Worm (Caenorhabditis elegans): Measurements from ENCODE around the gene K02F6.3.

The K02F6.3 gene

DNA sequence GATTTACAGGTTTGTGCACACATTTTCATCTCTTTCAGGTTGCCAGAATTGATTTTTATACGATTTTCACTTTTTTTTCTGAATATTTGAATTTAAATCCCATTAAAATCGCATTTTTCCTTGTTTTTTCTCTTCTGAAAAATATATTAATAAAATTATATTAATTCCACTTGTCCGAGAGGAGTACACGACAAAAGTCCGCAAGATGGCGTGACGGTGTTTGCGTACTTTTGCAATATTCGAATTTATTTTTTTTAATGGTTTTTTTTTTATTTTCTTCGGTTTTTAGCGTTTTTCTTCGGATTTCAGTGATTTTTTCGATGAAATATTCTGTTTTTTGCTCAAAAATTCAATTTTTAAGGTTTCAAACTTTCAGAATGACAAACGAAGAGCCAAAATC is 18.9 kb downstream of the K02F6.3 start, which contains the start of gene usp-39 (continued):
- TF ChIP-seq egl-44 (GFP tag; IDR thresholded peaks at IDR 0.05) = no peak
- no peak for TF ChIP-seq die-1 (tag; optimal IDR thresholded peaks at IDR 0.05)
- no peak for TF ChIP-seq F57A8.1 (GFP tag; optimal IDR thresholded peaks at IDR 0.05)
- TF ChIP-seq F23B12.7 (tag; optimal IDR thresholded peaks at IDR 0.05; ENCODE audit: insufficient read depth) = peak; percentile 88
- no peak for TF ChIP-seq ztf-25 (GFP tag; IDR thresholded peaks at IDR 0.05)
- no peak for TF ChIP-seq ceh-40 (GFP tag; IDR thresholded peaks at IDR 0.05)
- TF ChIP-seq fkh-3 (tag; optimal IDR thresholded peaks at IDR 0.05) = no peak
- 0 out of 2 replicates have a peak, but pooled peaks have one; percentile 29 for TF ChIP-seq ztf-28 (GFP tag; IDR thresholded peaks at IDR 0.05)
- no peak for TF ChIP-seq lin-26 (GFP tag; IDR thresholded peaks at IDR 0.05)
- TF ChIP-seq Y79H2A.3 (GFP tag; conservative IDR thresholded peaks at IDR 0.05) = no peak
- TF ChIP-seq nhr-179 (tag; optimal IDR thresholded peaks at IDR 0.05) = no peak
- peak; percentile 60 for TF ChIP-seq snpc-4 (GFP tag; optimal IDR thresholded peaks at IDR 0.05)
- TF ChIP-seq snpc-4 (tag; optimal IDR thresholded peaks at IDR 0.05) = peak in 1 of 4 experiments; percentile 54
- no peak for TF ChIP-seq F57C9.4 (tag; optimal IDR thresholded peaks at IDR 0.05)
- no peak for TF ChIP-seq sdz-38 (tag; optimal IDR thresholded peaks at IDR 0.05)
- TF ChIP-seq Y95B8A.8 (GFP tag; IDR thresholded peaks at IDR 0.05) = no peak
- TF ChIP-seq rcor-1 (GFP tag; IDR thresholded peaks at IDR 0.05) = peak; percentile 69
- TF ChIP-seq sptf-2 (GFP tag; optimal IDR thresholded peaks at IDR 0.05) = no peak
- no peak for TF ChIP-seq ZK185.1 (tag; optimal IDR thresholded peaks at IDR 0.05; ENCODE audit: poor library complexity, severe bottlenecking)
- TF ChIP-seq nhr-27 (tag; optimal IDR thresholded peaks at IDR 0.05) = no peak
- peak; percentile 46; the same call in 1 of the 2 replicates for TF ChIP-seq lir-1 (GFP tag; conservative IDR thresholded peaks at IDR 0.05)
- peak in 1 of 3 experiments; percentile 89 for TF ChIP-seq lin-35 (GFP tag; optimal IDR thresholded peaks at IDR 0.05)
- no peak for TF ChIP-seq hlh-26 (GFP tag; conservative IDR thresholded peaks at IDR 0.05)
- TF ChIP-seq nhr-120 (GFP tag; IDR thresholded peaks at IDR 0.05) = no peak
- TF ChIP-seq B0035.1 (tag; optimal IDR thresholded peaks at IDR 0.05) = no peak
- no peak for TF ChIP-seq ztf-18 (tag; optimal IDR thresholded peaks at IDR 0.05)
- TF ChIP-seq let-607 (tag; optimal IDR thresholded peaks at IDR 0.05) = no peak
- no peak for TF ChIP-seq ccch-3 (GFP tag; optimal IDR thresholded peaks at IDR 0.05)
- TF ChIP-seq hlh-12 (tag; optimal IDR thresholded peaks at IDR 0.05) = no peak
- peak; percentile 79 for TF ChIP-seq pha-4 (tag; optimal IDR thresholded peaks at IDR 0.05)
- 0 out of 2 replicates have a peak, but pooled peaks have one; percentile 57 for TF ChIP-seq B0336.3 (GFP tag; IDR thresholded peaks at IDR 0.05)
- TF ChIP-seq ceh-91 (GFP tag; IDR thresholded peaks at IDR 0.05) = no peak
- no peak for TF ChIP-seq rpc-1 (optimal IDR thresholded peaks at IDR 0.05)
- no peak for TF ChIP-seq rpc-1 (tag; optimal IDR thresholded peaks at IDR 0.05)
- TF ChIP-seq aptf-2 (GFP tag; conservative IDR thresholded peaks at IDR 0.05) = no peak
- no peak for TF ChIP-seq zfh-2 (GFP tag; conservative IDR thresholded peaks at IDR 0.05)
- no peak for TF ChIP-seq hrde-1 (tag; optimal IDR thresholded peaks at IDR 0.05; ENCODE audit: borderline replicate concordance)
- TF ChIP-seq unc-130 (GFP tag; optimal IDR thresholded peaks at IDR 0.05) = no peak
- no peak for TF ChIP-seq B0019.2 (GFP tag; conservative IDR thresholded peaks at IDR 0.05)
- no peak for TF ChIP-seq F52B5.7 (tag; optimal IDR thresholded peaks at IDR 0.05)
- TF ChIP-seq ztf-3 (GFP tag; optimal IDR thresholded peaks at IDR 0.05) = no peak
- no peak for TF ChIP-seq somi-1 (GFP tag; optimal IDR thresholded peaks at IDR 0.05)
- TF ChIP-seq attf-3 (GFP tag; conservative IDR thresholded peaks at IDR 0.05) = no peak
- TF ChIP-seq C06A6.2 (GFP tag; conservative IDR thresholded peaks at IDR 0.05) = no peak
- TF ChIP-seq ceh-27 (GFP tag; optimal IDR thresholded peaks at IDR 0.05) = no peak
- no peak for TF ChIP-seq nhr-90 (tag; optimal IDR thresholded peaks at IDR 0.05)
- TF ChIP-seq gei-17 (GFP tag; optimal IDR thresholded peaks at IDR 0.05) = peak; percentile 39
- TF ChIP-seq Y53G8AR.9 (GFP tag; conservative IDR thresholded peaks at IDR 0.05) = no peak
- no peak for TF ChIP-seq sea-2 (GFP tag; IDR thresholded peaks at IDR 0.05)
- TF ChIP-seq chd-7 (tag; optimal IDR thresholded peaks at IDR 0.05) = no peak

Measured in whole organism, young adult.